Fruit fly (Drosophila melanogaster) whole organism, adult: ENCODE measurements around the gene Bsg.

ENCODE experiments used
- CG11617 ChIP-seq: fragments of 200-800 bp; sonication (Bioruptor generic); optimal IDR thresholded peaks from 2 replicates; lab custom pipeline; 2017; ENCODE audit warnings: mild to moderate bottlenecking, missing biosample characterization, missing genetic modification reagents, missing genetic modification characterization
- CG12768 ChIP-seq: fragments of 200-800 bp; sonication (Bioruptor generic); optimal IDR thresholded peaks from 2 replicates; lab custom pipeline; 2017; ENCODE audit warnings: missing biosample characterization, missing genetic modification characterization, mild to moderate bottlenecking, moderate library complexity, missing genetic modification reagents
- CG14711 ChIP-seq: fragments of 200-800 bp; sonication (Bioruptor generic); optimal IDR thresholded peaks from 2 replicates; lab custom pipeline; 2018; ENCODE audit warnings: missing biosample characterization, mild to moderate bottlenecking, missing genetic modification characterization, moderate library complexity
- CG1620 ChIP-seq: fragments of 200-800 bp; sonication (Bioruptor generic); optimal IDR thresholded peaks from 2 replicates; lab custom pipeline; 2016; ENCODE audit warnings: missing biosample characterization, missing genetic modification characterization
- CG33017 ChIP-seq: fragments of 200-800 bp; sonication (Bioruptor generic); optimal IDR thresholded peaks from 2 replicates; lab custom pipeline; 2018; ENCODE audit warnings: missing biosample characterization, mild to moderate bottlenecking, missing genetic modification characterization, moderate library complexity
- CG5204 ChIP-seq: fragments of 200-800 bp; sonication (Bioruptor generic); optimal IDR thresholded peaks from 2 replicates; lab custom pipeline; 2016; ENCODE audit warnings: missing biosample characterization, missing genetic modification characterization
- CG7045 ChIP-seq: fragments of 200-800 bp; sonication (Bioruptor generic); optimal IDR thresholded peaks from 2 replicates; lab custom pipeline; 2017; ENCODE audit warnings: missing biosample characterization, mild to moderate bottlenecking, missing genetic modification characterization
- CG7101 ChIP-seq: fragments of 200-800 bp; sonication (Bioruptor generic); optimal IDR thresholded peaks from 2 replicates; lab custom pipeline; 2018; ENCODE audit warnings: missing biosample characterization, mild to moderate bottlenecking, missing genetic modification characterization, moderate library complexity
- Clk ChIP-seq: fragments of 200-800 bp; sonication (Bioruptor generic); optimal IDR thresholded peaks from 2 replicates; lab custom pipeline; 2017; ENCODE audit warnings: missing biosample characterization, missing genetic modification characterization
- Crg-1 ChIP-seq: fragments of 200-800 bp; sonication (Bioruptor generic); optimal IDR thresholded peaks from 2 replicates; lab custom pipeline; 2016; ENCODE audit warnings: missing biosample characterization, missing genetic modification characterization
- Hr96 ChIP-seq: fragments of 200-800 bp; sonication (Bioruptor generic); optimal IDR thresholded peaks from 2 replicates; lab custom pipeline; 2016; ENCODE audit warnings: missing biosample characterization, missing genetic modification characterization
- Mnt ChIP-seq: fragments of 200-800 bp; sonication (Bioruptor generic); optimal IDR thresholded peaks from 2 replicates; lab custom pipeline; 2016; ENCODE audit warnings: missing biosample characterization, mild to moderate bottlenecking, missing genetic modification characterization
- bab1 ChIP-seq: fragments of 200-800 bp; sonication (Bioruptor generic); optimal IDR thresholded peaks from 3 replicates; lab custom pipeline; 2019; ENCODE audit warnings: missing biosample characterization, mild to moderate bottlenecking, missing genetic modification characterization, moderate library complexity
- cic ChIP-seq: fragments of 200-800 bp; sonication (Bioruptor generic); optimal IDR thresholded peaks from 2 replicates; lab custom pipeline; 2017; ENCODE audit warnings: missing biosample characterization, mild to moderate bottlenecking, missing genetic modification characterization, moderate library complexity
- cnc ChIP-seq, 2 experiments: fragments of >200 bp; optimal IDR thresholded peaks; 2 replicates each; lab custom pipeline; 2017
- kay ChIP-seq: fragments of 200-800 bp; sonication (Bioruptor generic); peaks from one replicate; lab custom pipeline; 2016; ENCODE audit warnings: missing biosample characterization, missing genetic modification characterization, borderline replicate concordance
- ovo ChIP-seq: fragments of 200-800 bp; sonication (Bioruptor generic); optimal IDR thresholded peaks from 2 replicates; lab custom pipeline; 2016; ENCODE audit warnings: missing biosample characterization, missing genetic modification characterization
- pad ChIP-seq: fragments of 200-800 bp; sonication (Bioruptor generic); optimal IDR thresholded peaks from 3 replicates; lab custom pipeline; 2017; ENCODE audit warnings: missing biosample characterization, missing genetic modification characterization, mild to moderate bottlenecking, moderate library complexity, missing genetic modification reagents
- tj ChIP-seq: fragments of 200-800 bp; sonication (Bioruptor generic); optimal IDR thresholded peaks from 3 replicates; lab custom pipeline; 2017; ENCODE audit warnings: missing biosample characterization, mild to moderate bottlenecking, missing genetic modification characterization, moderate library complexity
- toe ChIP-seq: fragments of 200-800 bp; sonication (Bioruptor generic); optimal IDR thresholded peaks from 2 replicates; lab custom pipeline; 2016; ENCODE audit warnings: missing biosample characterization, missing genetic modification characterization

The Bsg gene

dm6 chr2L:8146994-8147661, 63.9 kb downstream of the Bsg start, which contains the start of gene CG31606:
Gene CG31606 (plus strand): TSS chr2L:8147611.
- TF ChIP-seq tj (no peak), CG7101 (tag; lab: Kevin White, UChicago) (no peak), CG5204 (GFP tag; lab: Kevin White, UChicago) (no peak), CG14711 (tag; lab: Kevin White, UChicago) (no peak), Mnt (GFP tag; lab: Kevin White, UChicago) (no peak), pad (GFP tag; lab: Kevin White, UChicago) (no peak), CG12768 (GFP tag; lab: Kevin White, UChicago) (no peak), CG7045 (GFP tag; lab: Kevin White, UChicago) (no peak), Hr96 (no peak), Clk (GFP tag; lab: Kevin White, UChicago) (no peak), bab1 (GFP tag; lab: Kevin White, UChicago) (no peak), CG11617 (no peak)

- TF ChIP-seq Crg-1 (no peak), tj (no peak)
Observed at dm6 chr2L:8148514-8149085, 65.4 kb downstream of the Bsg start.

- TF ChIP-seq CG33017 (tag; lab: Kevin White, UChicago) = peak; percentile 34
- TF ChIP-seq bab1 (GFP tag; lab: Kevin White, UChicago) = peak; percentile 82
- peak; percentile 79 for TF ChIP-seq CG11617
- peak; percentile 71 for TF ChIP-seq Mnt (GFP tag; lab: Kevin White, UChicago)
- TF ChIP-seq cnc (optimal IDR thresholded peaks at IDR 0.05; lab: Kevin White, UChicago) = no peak
- TF ChIP-seq tj = peak; percentile 39
- TF ChIP-seq ovo (GFP tag; lab: Kevin White, UChicago) = peak; percentile 16
- TF ChIP-seq Crg-1 = peak; percentile 61
- TF ChIP-seq CG7045 (GFP tag; lab: Kevin White, UChicago) = peak; percentile 70
- TF ChIP-seq CG12768 (GFP tag; lab: Kevin White, UChicago) = peak; percentile 25
- TF ChIP-seq CG5204 (GFP tag; lab: Kevin White, UChicago) = no peak
- TF ChIP-seq toe (GFP tag; lab: Kevin White, UChicago) = peak; percentile 81
- peak; percentile 95 for TF ChIP-seq kay
- TF ChIP-seq pad (GFP tag; lab: Kevin White, UChicago) = peak; percentile 47
- peak; percentile 77 for TF ChIP-seq CG7101 (tag; lab: Kevin White, UChicago)
- peak; percentile 66 for TF ChIP-seq CG1620
- peak; percentile 97 for TF ChIP-seq CG14711 (tag; lab: Kevin White, UChicago)
- no peak for TF ChIP-seq Hr96
- no peak for TF ChIP-seq cic (GFP tag; lab: Kevin White, UChicago)
- peak; percentile 20 for TF ChIP-seq Clk (GFP tag; lab: Kevin White, UChicago)
Observed at dm6 chr2L:8156682-8157081, 73.5 kb downstream of the Bsg start.

dm6 chr2L:8157166-8157565, 73.9 kb downstream of the Bsg start:
- no peak for TF ChIP-seq CG11617
- TF ChIP-seq pad (GFP tag; lab: Kevin White, UChicago) = no peak
- peak; percentile 38 for TF ChIP-seq cic (GFP tag; lab: Kevin White, UChicago)

dm6 chr2L:8159498-8159897, 76.3 kb downstream of the Bsg start, which contains the start of the genes PAPLA1 and Rbsn-5:
Gene PAPLA1 (minus strand): TSS chr2L:8159638.
Gene Rbsn-5 (plus strand): TSS chr2L:8159832.
- peak; percentile 89 for TF ChIP-seq CG33017 (tag; lab: Kevin White, UChicago)
- TF ChIP-seq Crg-1 = peak; percentile 92
- peak; percentile 90 for TF ChIP-seq CG11617
- TF ChIP-seq CG14711 (tag; lab: Kevin White, UChicago) = peak; percentile 87
- TF ChIP-seq cnc (optimal IDR thresholded peaks at IDR 0.05; lab: Kevin White, UChicago) = no peak
- peak; percentile 95 for TF ChIP-seq bab1 (GFP tag; lab: Kevin White, UChicago)
- TF ChIP-seq tj = peak; percentile 83
- TF ChIP-seq toe (GFP tag; lab: Kevin White, UChicago) = peak; percentile 96
- TF ChIP-seq CG5204 (GFP tag; lab: Kevin White, UChicago) = no peak
- peak; percentile 90 for TF ChIP-seq CG7045 (GFP tag; lab: Kevin White, UChicago)
- peak; percentile 89 for TF ChIP-seq CG12768 (GFP tag; lab: Kevin White, UChicago)
- peak; percentile 93 for TF ChIP-seq CG1620
- TF ChIP-seq Hr96 = peak; percentile 92
- TF ChIP-seq cic (GFP tag; lab: Kevin White, UChicago) = peak; percentile 34
- TF ChIP-seq pad (GFP tag; lab: Kevin White, UChicago) = peak; percentile 75
- peak; percentile 91 for TF ChIP-seq CG7101 (tag; lab: Kevin White, UChicago)
- TF ChIP-seq Mnt (GFP tag; lab: Kevin White, UChicago) = peak; percentile 92
- TF ChIP-seq kay = peak; percentile 96
- peak; percentile 80 for TF ChIP-seq Clk (GFP tag; lab: Kevin White, UChicago)
- peak; percentile 66 for TF ChIP-seq ovo (GFP tag; lab: Kevin White, UChicago)

- TF ChIP-seq CG14711 (tag; lab: Kevin White, UChicago) (no peak), CG11617 (no peak), CG5204 (GFP tag; lab: Kevin White, UChicago) (no peak), pad (GFP tag; lab: Kevin White, UChicago) (no peak), toe (GFP tag; lab: Kevin White, UChicago) (no peak), CG1620 (no peak), CG12768 (GFP tag; lab: Kevin White, UChicago) (no peak), Hr96 (no peak), Crg-1 (no peak), Mnt (GFP tag; lab: Kevin White, UChicago) (no peak), CG33017 (tag; lab: Kevin White, UChicago) (no peak), cic (GFP tag; lab: Kevin White, UChicago) (no peak), cnc (optimal IDR thresholded peaks at IDR 0.05; lab: Kevin White, UChicago) (no peak), Clk (GFP tag; lab: Kevin White, UChicago) (no peak), CG7045 (GFP tag; lab: Kevin White, UChicago) (no peak)
Observed at dm6 chr2L:8161994-8162306, 78.7 kb downstream of the Bsg start.
